Worm (Caenorhabditis elegans) whole organism, L1 larva: ENCODE measurements around the gene lelo-1.

Experiments used
- C16A3.4 ChIP-seq: fragments of 150-350 bp; optimal IDR thresholded peaks from 2 replicates; lab custom pipeline; 2014; ENCODE audit warnings: missing biosample characterization, missing genetic modification characterization
- ama-1 ChIP-seq: fragments of 150-350 bp; optimal IDR thresholded peaks from 2 replicates; lab custom pipeline; 2014
- blmp-1 ChIP-seq: fragments of 150-350 bp; optimal IDR thresholded peaks from 2 replicates; lab custom pipeline; 2014; ENCODE audit warnings: missing biosample characterization, missing genetic modification characterization
- ceh-8 ChIP-seq: fragments of 200-800 bp; sonication (Bioruptor generic); optimal IDR thresholded peaks from 2 replicates; lab custom pipeline; 2018; ENCODE audit warnings: mild to moderate bottlenecking, missing genetic modification characterization, moderate library complexity, missing compliant biosample characterization
- ceh-82 ChIP-seq, 3 experiments: fragments of 150-350 bp in 1 of 3; sonication (generic microtip) in 2 of 3; optimal IDR thresholded peaks; 2 replicates each; lab custom pipeline; 2014 to 2017; ENCODE audit warnings: missing biosample characterization in 3 of 3, missing genetic modification characterization in 3 of 3
- ceh-90 ChIP-seq: sonication (generic microtip); optimal IDR thresholded peaks from 2 replicates; lab custom pipeline; 2016; ENCODE audit warnings: missing genetic modification characterization, missing compliant biosample characterization
- ces-1 ChIP-seq: fragments of 150-350 bp; optimal IDR thresholded peaks from 2 replicates; lab custom pipeline; 2014; ENCODE audit warnings: missing biosample characterization, missing genetic modification reagents, missing genetic modification characterization
- dpl-1 ChIP-seq, 3 experiments: fragments of 150-350 bp in 2 of 3; sonication (generic microtip) in 1 of 3; optimal IDR thresholded peaks; 2 replicates each; lab custom pipeline; 2014 to 2017; ENCODE audit warnings: missing biosample characterization in 3 of 3, missing genetic modification characterization in 3 of 3, missing genetic modification reagents in 3 of 3
- efl-1 ChIP-seq, 4 experiments: fragments of 150-350 bp; optimal IDR thresholded peaks in 3 of 4; peaks in 1 of 4; 1 replicate in 1 of 4; 2 replicates in 3 of 4; lab custom pipeline; 2014; ENCODE audit warnings: missing biosample characterization in 2 of 4, missing genetic modification characterization in 2 of 4, missing genetic modification reagents in 2 of 4
- efl-3 ChIP-seq: fragments of 200-800 bp; sonication (Bioruptor generic); optimal IDR thresholded peaks from 2 replicates; lab custom pipeline; 2018; ENCODE audit warnings: mild to moderate bottlenecking, missing genetic modification characterization, missing compliant biosample characterization
- elt-2 ChIP-seq: sonication (generic microtip); optimal IDR thresholded peaks from 2 replicates; lab custom pipeline; 2016; ENCODE audit warnings: missing genetic modification characterization, mild to moderate bottlenecking, inconsistent platforms, missing compliant biosample characterization, missing genetic modification reagents
- elt-3 ChIP-seq, 6 experiments: fragments of 150-350 bp in 1 of 6; sonication (generic microtip); optimal IDR thresholded peaks; 2 replicates each; lab custom pipeline; 2017 to 2018; ENCODE audit warnings: missing biosample characterization in 6 of 6, missing genetic modification characterization in 6 of 6, inconsistent platforms in 1 of 6
- fkh-8 ChIP-seq: sonication (generic microtip); optimal IDR thresholded peaks from 2 replicates; lab custom pipeline; 2016; ENCODE audit warnings: mild to moderate bottlenecking, missing genetic modification characterization, missing compliant biosample characterization
- jun-1 ChIP-seq: fragments of 150-350 bp; optimal IDR thresholded peaks from 2 replicates; lab custom pipeline; 2014; ENCODE audit warnings: missing biosample characterization, missing genetic modification reagents, missing genetic modification characterization
- lin-14 ChIP-seq: fragments of 200-800 bp; sonication (Bioruptor generic); optimal IDR thresholded peaks from 2 replicates; lab custom pipeline; 2018; ENCODE audit warnings: mild to moderate bottlenecking, missing genetic modification characterization, moderate library complexity, missing compliant biosample characterization
- lin-35 ChIP-seq, 2 experiments: fragments of 150-350 bp; optimal IDR thresholded peaks; 2 replicates each; lab custom pipeline; 2014; ENCODE audit warnings: missing biosample characterization in 2 of 2, missing genetic modification characterization in 2 of 2, missing genetic modification reagents in 2 of 2
- lsy-2 ChIP-seq, 2 experiments: fragments of 150-350 bp; optimal IDR thresholded peaks; 2 replicates each; lab custom pipeline; 2014; ENCODE audit warnings: missing biosample characterization in 2 of 2, missing genetic modification characterization in 2 of 2
- mdl-1 ChIP-seq, 2 experiments: fragments of 150-350 bp; optimal IDR thresholded peaks; 2 replicates each; lab custom pipeline; 2014 to 2017; ENCODE audit warnings: missing biosample characterization in 2 of 2, missing genetic modification characterization in 2 of 2, inconsistent platforms in 1 of 2
- mep-1 ChIP-seq: fragments of 150-350 bp; optimal IDR thresholded peaks from 2 replicates; lab custom pipeline; 2014; ENCODE audit warnings: missing biosample characterization, missing genetic modification characterization
- nhr-19 ChIP-seq: fragments of 200-800 bp; sonication (Bioruptor generic); conservative IDR thresholded peaks from 2 replicates; pipeline ENCODE4 v1.3.6; 2022; ENCODE audit warnings: missing genetic modification characterization, missing compliant biosample characterization
- nhr-71 ChIP-seq: sonication (generic microtip); optimal IDR thresholded peaks from 2 replicates; lab custom pipeline; 2016; ENCODE audit warnings: mild to moderate bottlenecking, missing genetic modification characterization, moderate library complexity, missing compliant biosample characterization
- pag-3 ChIP-seq: sonication (generic microtip); optimal IDR thresholded peaks from 2 replicates; lab custom pipeline; 2017; ENCODE audit warnings: missing genetic modification characterization, mild to moderate bottlenecking, missing compliant biosample characterization, antibody characterized with exemption, borderline replicate concordance; ENCODE audit not compliant: insufficient read depth
- pqm-1 ChIP-seq: sonication (generic microtip); optimal IDR thresholded peaks from 3 replicates; lab custom pipeline; 2017; ENCODE audit warnings: missing biosample characterization, missing genetic modification characterization
- rnt-1 ChIP-seq: sonication (generic microtip); optimal IDR thresholded peaks from 2 replicates; lab custom pipeline; 2016; ENCODE audit warnings: mild to moderate bottlenecking, missing genetic modification characterization, moderate library complexity, missing compliant biosample characterization
- snu-23 ChIP-seq: sonication (generic microtip); optimal IDR thresholded peaks from 2 replicates; lab custom pipeline; 2016; ENCODE audit warnings: missing genetic modification characterization, missing compliant biosample characterization
- swsn-7 ChIP-seq: sonication (generic microtip); optimal IDR thresholded peaks from 2 replicates; lab custom pipeline; 2016; ENCODE audit warnings: missing genetic modification characterization, missing compliant biosample characterization
- tlp-1 ChIP-seq: fragments of 150-350 bp; optimal IDR thresholded peaks from 2 replicates; lab custom pipeline; 2014; ENCODE audit warnings: missing biosample characterization, missing genetic modification characterization
- vab-15 ChIP-seq: sonication (generic microtip); optimal IDR thresholded peaks from 2 replicates; lab custom pipeline; 2017; ENCODE audit warnings: missing genotype, mild to moderate bottlenecking, missing genetic modification characterization, missing compliant biosample characterization
- zag-1 ChIP-seq: fragments of 150-350 bp; optimal IDR thresholded peaks from 2 replicates; lab custom pipeline; 2014; ENCODE audit warnings: missing biosample characterization, missing genetic modification characterization

Gene lelo-1

DNA sequence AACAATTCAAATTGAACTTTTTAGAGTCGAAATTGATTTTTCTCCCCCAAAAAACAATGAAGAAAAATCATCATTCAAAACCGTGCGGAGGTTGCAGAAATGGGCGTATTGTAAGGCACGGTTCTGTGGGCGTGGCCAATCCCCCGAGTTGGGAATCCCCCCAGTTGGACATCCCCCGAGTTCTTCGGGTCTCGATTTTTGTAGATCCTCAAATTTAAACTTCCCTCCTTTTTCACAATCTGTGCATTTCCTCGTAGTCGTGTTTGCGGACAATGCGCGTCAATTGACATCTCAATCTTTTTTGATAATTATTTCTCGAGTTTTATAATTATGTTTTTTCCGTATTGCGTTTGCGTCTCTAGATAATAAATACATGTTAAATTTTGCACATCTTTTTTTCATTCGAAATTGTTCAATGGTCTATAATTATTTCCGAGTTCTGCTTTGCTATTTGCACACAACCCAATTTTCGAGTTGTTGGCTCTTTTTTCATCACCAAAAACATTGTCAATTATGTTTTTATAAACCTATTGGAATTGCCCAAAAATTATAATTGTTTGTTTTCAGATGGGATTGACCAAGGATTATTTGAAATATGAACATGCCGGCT, 23.8 kb downstream of the lelo-1 start, which contains the start of gene F13H8.2 (continued):
- TF ChIP-seq snu-23 (GFP tag; lab: Kevin White, UChicago) (peak; percentile 86), ces-1 (no peak), blmp-1 (tag; lab: Kevin White, UChicago) (peak; percentile 70), ceh-8 (GFP tag; lab: Kevin White, UChicago) (peak; percentile 83), ceh-90 (no peak), ama-1 (lab: Kevin White, UChicago) (peak; percentile 67), zag-1 (tag; lab: Kevin White, UChicago) (no peak)

DNA sequence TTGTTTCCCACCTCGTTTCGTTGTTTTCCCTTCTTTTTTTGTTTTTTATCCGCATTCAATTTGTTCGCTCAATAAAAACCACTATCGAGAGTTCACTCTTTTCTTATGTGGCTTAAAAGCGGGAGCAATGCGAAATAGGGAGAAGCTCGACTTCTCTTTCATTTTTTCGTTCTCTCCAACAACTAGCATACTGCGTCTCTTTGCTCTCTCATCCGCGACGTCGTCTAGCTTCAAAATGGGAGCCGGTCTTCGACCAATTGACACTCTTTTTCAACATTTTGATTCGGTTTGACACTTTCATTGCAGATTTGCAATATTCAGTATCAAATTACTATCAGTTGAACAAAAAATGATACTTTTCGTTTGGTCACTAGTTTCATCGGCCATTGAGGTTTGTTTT, 27.8 kb downstream of the lelo-1 start, which contains the start of gene bpl-1:
Gene bpl-1, plus strand, starts transcription at position 301 of the 400 bp plus-strand sequence.
- TF ChIP-seq ceh-90, result no peak
- TF ChIP-seq lin-14 (GFP tag; lab: Kevin White, UChicago), result peak; percentile 28
- TF ChIP-seq ceh-82 (tag; optimal IDR thresholded peaks at IDR 0.05; lab: Kevin White, UChicago), result peak in 1 of 3 experiments; percentile 2
- TF ChIP-seq blmp-1 (tag; lab: Kevin White, UChicago), result no peak
- TF ChIP-seq dpl-1 (GFP tag; optimal IDR thresholded peaks at IDR 0.05; lab: Kevin White, UChicago), result peak in 1 of 3 experiments; percentile 10
- peak; percentile 3 to 9 for TF ChIP-seq efl-1 (optimal IDR thresholded peaks at IDR 0.05; lab: Kevin White, UChicago)
- TF ChIP-seq efl-1 (GFP tag; optimal IDR thresholded peaks at IDR 0.05 in 1 of 2; lab: Kevin White, UChicago), result no peak
- peak in 1 of 2 experiments; percentile 1 for TF ChIP-seq lsy-2 (tag; optimal IDR thresholded peaks at IDR 0.05; lab: Kevin White, UChicago)

- TF ChIP-seq efl-1 (optimal IDR thresholded peaks at IDR 0.05; lab: Kevin White, UChicago) (no peak), efl-1 (GFP tag; optimal IDR thresholded peaks at IDR 0.05 in 1 of 2; lab: Kevin White, UChicago) (peak in 1 of 2 experiments; percentile 87), ceh-8 (GFP tag; lab: Kevin White, UChicago) (no peak)
Measured at ce11 chrII:6281002-6281401, 34.8 kb downstream of the lelo-1 start, which contains the start of gene scly-1. Gene scly-1, minus strand, starts transcription at chrII:6281102.

DNA sequence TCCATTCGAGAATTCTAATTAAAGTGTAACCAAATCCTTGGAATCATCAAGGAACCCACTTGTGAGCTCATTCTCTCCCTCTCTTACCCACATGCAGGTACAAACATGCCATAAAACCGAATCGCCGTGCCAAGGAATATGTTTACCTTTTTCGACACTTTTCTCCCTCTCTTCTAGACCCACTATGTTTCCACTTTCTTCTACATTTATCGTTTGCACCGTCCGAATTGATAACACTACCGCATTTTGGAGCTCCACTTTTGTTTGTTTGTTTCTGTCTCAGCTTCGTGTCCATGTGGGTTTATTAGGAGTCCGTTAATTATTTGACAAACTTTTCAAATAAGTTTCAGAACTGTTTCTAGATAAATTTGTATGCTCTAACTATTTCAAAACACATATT, 35.7 kb downstream of the lelo-1 start:
- no peak for TF ChIP-seq mdl-1 (tag; optimal IDR thresholded peaks at IDR 0.05; lab: Kevin White, UChicago)
- no peak for TF ChIP-seq pag-3
- TF ChIP-seq elt-2 (tag; lab: Kevin White, UChicago), result peak; percentile 38
- TF ChIP-seq nhr-19 (GFP tag; lab: Robert Waterston, UW), result no peak

DNA sequence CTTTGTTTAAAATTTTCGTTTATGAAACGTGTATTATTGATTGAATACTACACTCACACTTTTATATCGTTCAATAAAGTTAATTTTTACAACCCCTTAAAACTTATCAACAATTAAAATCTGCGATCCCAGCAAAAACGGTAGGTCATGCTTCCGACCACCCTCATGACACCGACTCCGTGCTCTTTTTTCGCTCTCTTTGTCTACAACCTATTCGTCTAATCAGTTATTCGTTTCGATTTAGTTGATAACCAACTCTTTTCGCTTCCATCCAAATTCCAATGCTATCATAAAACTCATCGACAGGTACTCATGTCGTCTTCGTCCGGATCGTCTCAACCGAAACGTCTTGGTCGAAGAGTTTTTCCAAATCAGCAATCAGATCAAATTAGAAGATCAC, 36.9 kb downstream of the lelo-1 start, which contains the start of gene F13H8.1:
Gene F13H8.1, plus strand, starts transcription at position 311 of the 400 bp plus-strand sequence.
- TF ChIP-seq elt-2 (tag; lab: Kevin White, UChicago), result peak; percentile 54
- TF ChIP-seq pqm-1, result peak; percentile 29
- peak in 1 of 2 experiments; percentile 8 for TF ChIP-seq lin-35 (GFP tag; optimal IDR thresholded peaks at IDR 0.05; lab: Kevin White, UChicago)
- no peak for TF ChIP-seq vab-15 (tag; lab: Kevin White, UChicago)

DNA sequence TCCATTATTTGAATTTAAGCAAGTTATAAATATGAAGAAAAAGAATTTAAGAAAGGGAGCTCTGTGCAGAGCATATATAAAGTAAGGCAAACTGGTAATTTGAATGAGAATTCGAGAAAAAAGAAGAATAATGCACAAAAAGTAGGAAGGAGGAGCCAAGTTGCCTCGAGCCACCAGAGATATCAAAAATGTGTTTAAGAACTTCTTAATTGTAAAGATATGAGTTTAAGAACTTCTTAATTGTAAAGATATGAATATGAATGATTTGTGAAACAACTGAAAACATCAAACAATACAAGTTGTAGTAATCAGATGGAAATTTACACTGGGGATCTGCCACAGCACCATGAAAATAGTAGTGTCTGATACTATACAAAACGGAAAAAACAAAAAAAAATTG, 40.7 kb downstream of the lelo-1 start, which contains the start of gene F13H8.6:
Gene F13H8.6, minus strand, starts transcription at position 101 of the 400 bp plus-strand sequence.
- no peak for TF ChIP-seq C16A3.4 (tag; lab: Kevin White, UChicago)
- TF ChIP-seq rnt-1, result no peak
- no peak for TF ChIP-seq blmp-1 (tag; lab: Kevin White, UChicago)
- TF ChIP-seq efl-3 (GFP tag; lab: Kevin White, UChicago), result no peak
- no peak for TF ChIP-seq mep-1 (tag; lab: Kevin White, UChicago)
- TF ChIP-seq tlp-1 (tag; lab: Kevin White, UChicago), result no peak
- no peak for TF ChIP-seq jun-1 (tag; lab: Kevin White, UChicago)
- TF ChIP-seq elt-3 (tag; optimal IDR thresholded peaks at IDR 0.05; lab: Kevin White, UChicago), result no peak
- no peak for TF ChIP-seq lsy-2 (tag; optimal IDR thresholded peaks at IDR 0.05; lab: Kevin White, UChicago)

- peak; percentile 5 for TF ChIP-seq swsn-7 (tag; lab: Kevin White, UChicago)
- no peak for TF ChIP-seq pqm-1
- peak; percentile 3; the same call in 1 of the 2 replicates for TF ChIP-seq nhr-19 (GFP tag; lab: Robert Waterston, UW)
- peak; percentile 55 for TF ChIP-seq nhr-71 (tag; lab: Kevin White, UChicago)
- peak; percentile 87 for TF ChIP-seq ceh-8 (GFP tag; lab: Kevin White, UChicago)
- peak; percentile 1 to 32 for TF ChIP-seq lsy-2 (tag; optimal IDR thresholded peaks at IDR 0.05; lab: Kevin White, UChicago)
- TF ChIP-seq fkh-8 (tag; lab: Kevin White, UChicago), result peak; percentile 13
- no peak for TF ChIP-seq dpl-1 (GFP tag; optimal IDR thresholded peaks at IDR 0.05; lab: Kevin White, UChicago)
Measured at ce11 chrII:6288104-6288503, 42.0 kb downstream of the lelo-1 start.
